Fruit fly (Drosophila melanogaster) ovary, adult (tissue): ENCODE results near the gene CG2124.

Experiments
- CG17801 ChIP-seq: fragments of 200-800 bp; optimal IDR thresholded peaks from 2 replicates; lab custom pipeline; 2019; ENCODE audit warnings: missing biosample characterization, mild to moderate bottlenecking, missing genetic modification characterization, moderate library complexity; ENCODE audit not compliant: partially characterized antibody

Gene CG2124

dm6 chrX:10581476-10581875 lies 14.4 kb upstream of the CG2124 start:
- TF ChIP-seq CG17801 (GFP tag; lab: Kevin White, UChicago): no peak

- TF ChIP-seq CG17801 (GFP tag; lab: Kevin White, UChicago): no peak
Observed at dm6 chrX:10582064-10582463, 13.9 kb upstream of the CG2124 start.

- peak; percentile 44 for TF ChIP-seq CG17801 (GFP tag; lab: Kevin White, UChicago)
Observed at dm6 chrX:10584461-10584860, 11.5 kb upstream of the CG2124 start.

dm6 chrX:10585158-10585634 lies 10.7 kb upstream of the CG2124 start, which contains the start of gene spri:
Gene spri, minus strand, starts transcription at chrX:10585422.
- peak; percentile 73 for TF ChIP-seq CG17801 (GFP tag; lab: Kevin White, UChicago)

- TF ChIP-seq CG17801 (GFP tag; lab: Kevin White, UChicago): no peak
Observed at dm6 chrX:10586173-10586572, 9.7 kb upstream of the CG2124 start.

- peak; percentile 91 for TF ChIP-seq CG17801 (GFP tag; lab: Kevin White, UChicago)
Observed at dm6 chrX:10587445-10587844, 8.5 kb upstream of the CG2124 start.

- TF ChIP-seq CG17801 (GFP tag; lab: Kevin White, UChicago): no peak
Observed at dm6 chrX:10588789-10589188, 7.1 kb upstream of the CG2124 start, which contains the start of gene Rab9D. Gene Rab9D, plus strand, starts transcription at chrX:10589089.

- TF ChIP-seq CG17801 (GFP tag; lab: Kevin White, UChicago): no peak
Observed at dm6 chrX:10599318-10599717, 3.4 kb downstream of the CG2124 start.

- TF ChIP-seq CG17801 (GFP tag; lab: Kevin White, UChicago): peak; percentile 74
Observed at dm6 chrX:10600254-10600916, 4.5 kb downstream of the CG2124 start.

dm6 chrX:10601479-10601921 lies 5.6 kb downstream of the CG2124 start:
- peak; percentile 20 for TF ChIP-seq CG17801 (GFP tag; lab: Kevin White, UChicago)

dm6 chrX:10602057-10602764 lies 6.3 kb downstream of the CG2124 start, which contains the start of gene CG1628:
Gene CG1628, minus strand, starts transcription at chrX:10602714.
- no peak for TF ChIP-seq CG17801 (GFP tag; lab: Kevin White, UChicago)

dm6 chrX:10606889-10607478 lies 11.1 kb downstream of the CG2124 start:
- TF ChIP-seq CG17801 (GFP tag; lab: Kevin White, UChicago): no peak

- no peak for TF ChIP-seq CG17801 (GFP tag; lab: Kevin White, UChicago)
Observed at dm6 chrX:10607629-10608028, 11.7 kb downstream of the CG2124 start.

dm6 chrX:10613568-10613967 lies 17.6 kb downstream of the CG2124 start:
- no peak for TF ChIP-seq CG17801 (GFP tag; lab: Kevin White, UChicago)

dm6 chrX:10615215-10615614 lies 19.3 kb downstream of the CG2124 start:
- TF ChIP-seq CG17801 (GFP tag; lab: Kevin White, UChicago): no peak
